Worm (Caenorhabditis elegans) whole organism, young adult: Measurements from ENCODE around the gene rnp-2.

ENCODE experiments used
- B0336.3 ChIP-seq: fragments of 200-800 bp; sonication (Bioruptor generic); IDR thresholded peaks from 2 replicates; pipeline ENCODE4 v1.3.6; 2022; ENCODE audit warnings: missing genetic modification characterization, missing compliant biosample characterization
- C06A6.2 ChIP-seq: fragments of 200-800 bp; sonication (Bioruptor generic); conservative IDR thresholded peaks from 2 replicates; pipeline ENCODE4 v1.3.6; 2022; ENCODE audit warnings: missing genetic modification characterization, missing compliant biosample characterization
- D2030.7 ChIP-seq: fragments of 200-800 bp; sonication (Bioruptor generic); IDR thresholded peaks from 2 replicates; pipeline ENCODE4 v1.3.6; 2022; ENCODE audit warnings: missing genetic modification reagents, missing genetic modification characterization, missing compliant biosample characterization
- F33H1.4 ChIP-seq: fragments of 200-800 bp; sonication (Bioruptor generic); IDR thresholded peaks from 2 replicates; pipeline ENCODE4 v1.3.6; 2022; ENCODE audit warnings: missing genetic modification reagents, missing genetic modification characterization, missing compliant biosample characterization
- F37B4.10 ChIP-seq: fragments of 200-800 bp; sonication (Bioruptor generic); IDR thresholded peaks from 2 replicates; pipeline ENCODE4 v1.3.6; 2022; ENCODE audit warnings: missing genetic modification characterization, missing compliant biosample characterization
- K11D2.4 ChIP-seq: fragments of 200-800 bp; sonication (Bioruptor generic); IDR thresholded peaks from 2 replicates; pipeline ENCODE4 v1.3.6; 2022; ENCODE audit warnings: missing genetic modification reagents, missing genetic modification characterization, missing compliant biosample characterization
- Y53G8AR.9 ChIP-seq: fragments of 200-800 bp; sonication (Bioruptor generic); conservative IDR thresholded peaks from 2 replicates; pipeline ENCODE4 v1.3.6; 2022; ENCODE audit warnings: missing genetic modification reagents, missing genetic modification characterization, missing compliant biosample characterization
- Y67H2A.10 ChIP-seq: fragments of 200-800 bp; sonication (Bioruptor generic); conservative IDR thresholded peaks from 2 replicates; pipeline ENCODE4 v1.3.6; 2022; ENCODE audit warnings: missing genetic modification reagents, missing genetic modification characterization, missing compliant biosample characterization
- Y79H2A.3 ChIP-seq: fragments of 200-800 bp; sonication (Bioruptor generic); conservative IDR thresholded peaks from 2 replicates; pipeline ENCODE4 v1.3.6; 2022; ENCODE audit warnings: missing genetic modification reagents, missing genetic modification characterization, missing compliant biosample characterization
- atf-7 ChIP-seq: sonication (generic microtip); optimal IDR thresholded peaks from 2 replicates; lab custom pipeline; 2017; ENCODE audit warnings: mild to moderate bottlenecking, missing genetic modification characterization, missing compliant biosample characterization
- attf-3 ChIP-seq: fragments of 200-800 bp; sonication (Bioruptor generic); conservative IDR thresholded peaks from 2 replicates; pipeline ENCODE4 v1.3.6; 2022; ENCODE audit warnings: missing genetic modification reagents, missing genetic modification characterization, missing compliant biosample characterization
- attf-5 ChIP-seq: fragments of 200-800 bp; sonication (Bioruptor generic); optimal IDR thresholded peaks from 2 replicates; lab custom pipeline; 2018; ENCODE audit warnings: mild to moderate bottlenecking, missing genetic modification characterization, missing compliant biosample characterization
- bed-2 ChIP-seq: fragments of 200-800 bp; sonication (Bioruptor generic); IDR thresholded peaks from 2 replicates; pipeline ENCODE4 v1.3.6; 2022; ENCODE audit warnings: missing genetic modification reagents, missing genetic modification characterization, missing compliant biosample characterization
- cebp-1 ChIP-seq, 2 experiments: fragments of 200-800 bp in 1 of 2; sonication (Bioruptor generic) in 1 of 2; sonication (generic microtip) in 1 of 2; IDR thresholded peaks in 1 of 2; optimal IDR thresholded peaks in 1 of 2; 2 replicates each; pipeline versions ENCODE4 v1.3.6 to Lab custom; 2017 to 2022; ENCODE audit warnings: missing compliant biosample characterization in 2 of 2, missing genetic modification characterization in 2 of 2, mild to moderate bottlenecking in 1 of 2, missing genetic modification reagents in 1 of 2, moderate library complexity in 1 of 2
- ceh-100 ChIP-seq: fragments of 200-800 bp; sonication (Bioruptor generic); IDR thresholded peaks from 2 replicates; pipeline ENCODE4 v1.3.6; 2022; ENCODE audit warnings: missing genetic modification reagents, missing genetic modification characterization, missing compliant biosample characterization
- ceh-91 ChIP-seq: fragments of 200-800 bp; sonication (Bioruptor generic); IDR thresholded peaks from 2 replicates; pipeline ENCODE4 v1.3.6; 2022; ENCODE audit warnings: missing genetic modification reagents, missing genetic modification characterization, missing compliant biosample characterization
- dox-1 ChIP-seq: fragments of 200-800 bp; sonication (Bioruptor generic); IDR thresholded peaks from 2 replicates; pipeline ENCODE4 v1.3.6; 2022; ENCODE audit warnings: missing genetic modification reagents, missing genetic modification characterization, missing compliant biosample characterization
- dpff-1 ChIP-seq: sonication (generic microtip); optimal IDR thresholded peaks from 2 replicates; lab custom pipeline; 2017; ENCODE audit warnings: mild to moderate bottlenecking, missing genetic modification characterization, missing compliant biosample characterization
- efl-1 ChIP-seq: fragments of 150-350 bp; optimal IDR thresholded peaks from 2 replicates; lab custom pipeline; 2014; ENCODE audit warnings: missing biosample characterization, missing genetic modification reagents, missing genetic modification characterization
- egl-18 ChIP-seq: fragments of 200-800 bp; sonication (Bioruptor generic); IDR thresholded peaks from 2 replicates; pipeline ENCODE4 v1.3.6; 2022; ENCODE audit warnings: missing genetic modification reagents, missing genetic modification characterization, missing compliant biosample characterization
- ekl-4 ChIP-seq: fragments of 200-800 bp; sonication (Bioruptor generic); IDR thresholded peaks from 2 replicates; pipeline ENCODE4 v1.3.6; 2022; ENCODE audit warnings: missing genetic modification reagents, missing genetic modification characterization, missing compliant biosample characterization
- hmg-1.2 ChIP-seq: fragments of 200-800 bp; sonication (Bioruptor generic); IDR thresholded peaks from 2 replicates; pipeline ENCODE4 v1.3.6; 2022; ENCODE audit warnings: missing genetic modification reagents, missing genetic modification characterization, missing compliant biosample characterization
- hmg-20 ChIP-seq: fragments of 200-800 bp; sonication (Bioruptor generic); IDR thresholded peaks from 2 replicates; pipeline ENCODE4 v1.3.6; 2022; ENCODE audit warnings: missing genetic modification reagents, missing genetic modification characterization, missing compliant biosample characterization
- hsf-1 ChIP-seq: fragments of 200-800 bp; sonication (Bioruptor generic); IDR thresholded peaks from 2 replicates; pipeline ENCODE4 v1.3.6; 2022; ENCODE audit warnings: missing genetic modification reagents, missing genetic modification characterization, missing compliant biosample characterization
- lin-26 ChIP-seq: fragments of 200-800 bp; sonication (Bioruptor generic); IDR thresholded peaks from 2 replicates; pipeline ENCODE4 v1.3.6; 2022; ENCODE audit warnings: missing genetic modification reagents, missing genetic modification characterization, missing compliant biosample characterization
- lin-40 ChIP-seq: sonication (generic microtip); optimal IDR thresholded peaks from 2 replicates; lab custom pipeline; 2016; ENCODE audit warnings: missing genetic modification characterization, mild to moderate bottlenecking, missing compliant biosample characterization, missing genotype, missing genetic modification reagents
- lin-54 ChIP-seq: fragments of 200-800 bp; sonication (Bioruptor generic); optimal IDR thresholded peaks from 2 replicates; lab custom pipeline; 2018; ENCODE audit warnings: mild to moderate bottlenecking, missing genetic modification characterization, missing compliant biosample characterization
- lir-1 ChIP-seq: fragments of 200-800 bp; sonication (Bioruptor generic); conservative IDR thresholded peaks from 2 replicates; pipeline ENCODE4 v1.3.6; 2022; ENCODE audit warnings: missing genetic modification reagents, missing genetic modification characterization, missing compliant biosample characterization
- madf-6 ChIP-seq: fragments of 200-800 bp; sonication (Bioruptor generic); IDR thresholded peaks from 2 replicates; pipeline ENCODE4 v1.3.6; 2022; ENCODE audit warnings: missing genetic modification reagents, missing genetic modification characterization, missing compliant biosample characterization
- madf-8 ChIP-seq: fragments of 200-800 bp; sonication (Bioruptor generic); conservative IDR thresholded peaks from 2 replicates; pipeline ENCODE4 v1.3.6; 2022; ENCODE audit warnings: missing genetic modification reagents, missing genetic modification characterization, missing compliant biosample characterization
- mcd-1 ChIP-seq: fragments of 200-800 bp; sonication (Bioruptor generic); IDR thresholded peaks from 2 replicates; pipeline ENCODE4 v1.3.6; 2022; ENCODE audit warnings: missing genetic modification reagents, missing genetic modification characterization, missing compliant biosample characterization
- nfyb-1 ChIP-seq: fragments of 200-800 bp; sonication (Bioruptor generic); IDR thresholded peaks from 2 replicates; pipeline ENCODE4 v1.3.6; 2022; ENCODE audit warnings: missing genetic modification reagents, missing genetic modification characterization, missing compliant biosample characterization
- nhr-179 ChIP-seq: sonication (generic microtip); optimal IDR thresholded peaks from 2 replicates; lab custom pipeline; 2016; ENCODE audit warnings: mild to moderate bottlenecking, missing genetic modification characterization, missing compliant biosample characterization
- pbrm-1 ChIP-seq: fragments of 200-800 bp; sonication (Bioruptor generic); IDR thresholded peaks from 2 replicates; pipeline ENCODE4 v1.3.6; 2022; ENCODE audit warnings: missing genetic modification reagents, missing genetic modification characterization, missing compliant biosample characterization
- rcor-1 ChIP-seq: fragments of 200-800 bp; sonication (Bioruptor generic); IDR thresholded peaks from 2 replicates; pipeline ENCODE4 v1.3.6; 2022; ENCODE audit warnings: missing genetic modification reagents, missing genetic modification characterization, missing compliant biosample characterization
- sdz-38 ChIP-seq: sonication (generic microtip); optimal IDR thresholded peaks from 2 replicates; lab custom pipeline; 2016; ENCODE audit warnings: missing genotype, missing genetic modification characterization, missing compliant biosample characterization
- sea-2 ChIP-seq: fragments of 200-800 bp; sonication (Bioruptor generic); IDR thresholded peaks from 2 replicates; pipeline ENCODE4 v1.3.6; 2022; ENCODE audit warnings: missing genetic modification characterization, missing compliant biosample characterization
- ztf-28 ChIP-seq: fragments of 200-800 bp; sonication (Bioruptor generic); IDR thresholded peaks from 2 replicates; pipeline ENCODE4 v1.3.6; 2022; ENCODE audit warnings: missing genetic modification reagents, missing genetic modification characterization, missing compliant biosample characterization

Gene rnp-2

ce11 chrIV:4176659-4177058 lies 4.8 kb downstream of the rnp-2 start (continued):
- TF ChIP-seq efl-1 (GFP tag; lab: Kevin White, UChicago): peak; percentile 32
- TF ChIP-seq dox-1 (GFP tag; lab: Robert Waterston, UW): 0 out of 2 replicates have a peak, but pooled peaks have one; percentile 36
- TF ChIP-seq nhr-179 (tag; lab: Kevin White, UChicago): no peak
- no peak for TF ChIP-seq sdz-38
- no peak for TF ChIP-seq atf-7 (tag; lab: Kevin White, UChicago)
- peak; percentile 90 for TF ChIP-seq attf-3 (GFP tag; lab: Robert Waterston, UW)
- no peak for TF ChIP-seq K11D2.4 (GFP tag; lab: Robert Waterston, UW)
- no peak for TF ChIP-seq F33H1.4 (GFP tag; lab: Robert Waterston, UW)
- no peak for TF ChIP-seq bed-2 (GFP tag; lab: Robert Waterston, UW)

ce11 chrIV:4177560-4177959 lies 5.7 kb downstream of the rnp-2 start:
- TF ChIP-seq madf-8 (GFP tag; lab: Robert Waterston, UW): no peak
- TF ChIP-seq attf-3 (GFP tag; lab: Robert Waterston, UW): peak; percentile 28; the same call in 1 of the 2 replicates
- TF ChIP-seq, all 124 proteins: peak for 1

- TF ChIP-seq lin-26 (GFP tag; lab: Robert Waterston, UW) (0 out of 2 replicates have a peak, but pooled peaks have one; percentile 16), mcd-1 (0 out of 2 replicates have a peak, but pooled peaks have one; percentile 6), dpff-1 (tag; lab: Kevin White, UChicago) (no peak), B0336.3 (GFP tag; lab: Robert Waterston, UW) (0 out of 2 replicates have a peak, but pooled peaks have one; percentile 19)
Measured at ce11 chrIV:4178424-4178823, 6.5 kb downstream of the rnp-2 start, which contains the start of gene tsen-34. tsen-34 (plus strand) TSS chrIV:4178457.

ce11 chrIV:4180032-4180431 lies 8.2 kb downstream of the rnp-2 start:
- TF ChIP-seq attf-3 (GFP tag; lab: Robert Waterston, UW) (0 out of 2 replicates have a peak, but pooled peaks have one; percentile 12), hmg-1.2 (GFP tag; lab: Robert Waterston, UW) (peak; percentile 52; the same call in 1 of the 2 replicates), mcd-1 (peak; percentile 71)

ce11 chrIV:4184767-4185166 lies 12.9 kb downstream of the rnp-2 start:
- TF ChIP-seq ztf-28 (GFP tag; lab: Robert Waterston, UW) (0 out of 2 replicates have a peak, but pooled peaks have one; percentile 56), lin-26 (GFP tag; lab: Robert Waterston, UW) (peak; percentile 74; the same call in 1 of the 2 replicates), sea-2 (GFP tag; lab: Robert Waterston, UW) (peak; percentile 75; the same call in 1 of the 2 replicates), madf-6 (GFP tag; lab: Robert Waterston, UW) (peak; percentile 49), ceh-91 (GFP tag; lab: Robert Waterston, UW) (peak; percentile 63; the same call in 1 of the 2 replicates), Y67H2A.10 (GFP tag; lab: Robert Waterston, UW) (0 out of 2 replicates have a peak, but pooled peaks have one; percentile 44), F33H1.4 (GFP tag; lab: Robert Waterston, UW) (peak; percentile 81), K11D2.4 (GFP tag; lab: Robert Waterston, UW) (peak; percentile 96), bed-2 (GFP tag; lab: Robert Waterston, UW) (peak; percentile 83), ceh-100 (GFP tag; lab: Robert Waterston, UW) (peak; percentile 82), D2030.7 (GFP tag; lab: Robert Waterston, UW) (peak; percentile 21; the same call in 1 of the 2 replicates), hmg-1.2 (GFP tag; lab: Robert Waterston, UW) (peak; percentile 96), lin-54 (GFP tag; lab: Kevin White, UChicago) (peak; percentile 72), lir-1 (peak; percentile 43; the same call in 1 of the 2 replicates), mcd-1 (peak; percentile 100), attf-3 (GFP tag; lab: Robert Waterston, UW) (peak; percentile 81), hmg-20 (peak; percentile 72), hsf-1 (GFP tag; lab: Robert Waterston, UW) (peak; percentile 42; the same call in 1 of the 2 replicates), C06A6.2 (GFP tag; lab: Robert Waterston, UW) (peak; percentile 89), pbrm-1 (GFP tag; lab: Robert Waterston, UW) (peak; percentile 93), lin-40 (tag; lab: Kevin White, UChicago) (peak; percentile 23), rcor-1 (peak; percentile 93), nfyb-1 (GFP tag; lab: Robert Waterston, UW) (peak; percentile 98), Y79H2A.3 (GFP tag; lab: Robert Waterston, UW) (peak; percentile 75; the same call in 1 of the 2 replicates), attf-5 (GFP tag; lab: Kevin White, UChicago) (peak; percentile 12), F37B4.10 (GFP tag; lab: Robert Waterston, UW) (0 out of 2 replicates have a peak, but pooled peaks have one; percentile 68), cebp-1 (GFP tag; IDR thresholded peaks at IDR 0.05; lab: Robert Waterston, UW) (peak; percentile 76), cebp-1 (tag; optimal IDR thresholded peaks at IDR 0.05; lab: Kevin White, UChicago) (peak; percentile 7), egl-18 (GFP tag; lab: Robert Waterston, UW) (peak; percentile 82), Y53G8AR.9 (peak; percentile 93), ekl-4 (peak; percentile 82)
